Fruit fly (Drosophila melanogaster) whole organism, embryonic: ENCODE results near the gene CG8034.

Experiments
- C15 ChIP-seq: fragments of 200-800 bp; sonication (Bioruptor generic); IDR thresholded peaks from 3 replicates; pipeline ENCODE4 v1.3.6; 2022; ENCODE audit warnings: missing biosample characterization, missing genetic modification characterization
- CG14965 ChIP-seq: fragments of 200-800 bp; sonication (Bioruptor generic); optimal IDR thresholded peaks from 2 replicates; lab custom pipeline; 2016; ENCODE audit warnings: missing biosample characterization, missing genetic modification characterization, borderline replicate concordance
- CG15601 ChIP-seq: fragments of 200-800 bp; sonication (Bioruptor generic); optimal IDR thresholded peaks from 3 replicates; lab custom pipeline; 2019; ENCODE audit warnings: missing biosample characterization, mild to moderate bottlenecking, missing genetic modification characterization, moderate library complexity
- CG16863 ChIP-seq: fragments of 200-800 bp; sonication (Bioruptor generic); optimal IDR thresholded peaks from 3 replicates; lab custom pipeline; 2016; ENCODE audit warnings: missing biosample characterization, missing genetic modification characterization
- CG17802 ChIP-seq: fragments of 200-800 bp; sonication (Bioruptor generic); optimal IDR thresholded peaks from 2 replicates; lab custom pipeline; 2018; ENCODE audit warnings: missing biosample characterization, mild to moderate bottlenecking, missing genetic modification characterization, moderate library complexity
- CG43689 ChIP-seq: fragments of 200-800 bp; sonication (Bioruptor generic); IDR thresholded peaks from 2 replicates; pipeline ENCODE4 v1.3.6; 2022; ENCODE audit warnings: missing biosample characterization, missing genetic modification characterization
- CG4707 ChIP-seq: fragments of 200-800 bp; sonication (Bioruptor generic); optimal IDR thresholded peaks from 2 replicates; lab custom pipeline; 2018; ENCODE audit warnings: missing biosample characterization, mild to moderate bottlenecking, missing genetic modification characterization, moderate library complexity
- CG4730 ChIP-seq: fragments of 200-800 bp; sonication (Bioruptor generic); IDR thresholded peaks from 2 replicates; pipeline ENCODE4 v1.3.6; 2022; ENCODE audit warnings: missing biosample characterization, missing genetic modification characterization
- CG6683 ChIP-seq: fragments of 200-800 bp; sonication (Bioruptor generic); optimal IDR thresholded peaks from 2 replicates; lab custom pipeline; 2017; ENCODE audit warnings: missing biosample characterization, mild to moderate bottlenecking, missing genetic modification characterization, missing genetic modification reagents
- CG6854 ChIP-seq: fragments of 200-800 bp; sonication (Bioruptor generic); optimal IDR thresholded peaks from 3 replicates; lab custom pipeline; 2017; ENCODE audit warnings: missing biosample characterization, mild to moderate bottlenecking, missing genetic modification characterization
- CG7839 ChIP-seq: fragments of 200-800 bp; sonication (Bioruptor generic); optimal IDR thresholded peaks from 3 replicates; lab custom pipeline; 2018; ENCODE audit warnings: missing biosample characterization, mild to moderate bottlenecking, missing genetic modification characterization, moderate library complexity
- CG8765 ChIP-seq: fragments of 200-800 bp; sonication (Bioruptor generic); IDR thresholded peaks from 2 replicates; pipeline ENCODE4 v1.3.6; 2022; ENCODE audit warnings: missing biosample characterization, missing genetic modification characterization
- CoRest ChIP-seq: fragments of 200-800 bp; sonication (Bioruptor generic); optimal IDR thresholded peaks from 3 replicates; lab custom pipeline; 2018; ENCODE audit warnings: missing biosample characterization, mild to moderate bottlenecking, missing genetic modification characterization, moderate library complexity
- Doc2 ChIP-seq: fragments of 200-800 bp; sonication (Bioruptor generic); IDR thresholded peaks from 2 replicates; pipeline ENCODE4 v1.3.6; 2022; ENCODE audit warnings: missing biosample characterization, missing genetic modification characterization
- Fer1 ChIP-seq: fragments of 200-800 bp; sonication (Bioruptor generic); optimal IDR thresholded peaks from 2 replicates; lab custom pipeline; 2017; ENCODE audit warnings: missing biosample characterization, mild to moderate bottlenecking, missing genetic modification characterization
- GATAe ChIP-seq: fragments of 200-800 bp; sonication (Bioruptor generic); conservative IDR thresholded peaks from 2 replicates; pipeline ENCODE4 v1.3.6; 2022; ENCODE audit warnings: missing biosample characterization, missing genetic modification characterization
- HLH54F ChIP-seq: fragments of 200-800 bp; sonication (Bioruptor generic); optimal IDR thresholded peaks from 3 replicates; lab custom pipeline; 2016; ENCODE audit warnings: missing biosample characterization, missing genetic modification characterization
- Hr51 ChIP-seq, 2 experiments: fragments of 200-800 bp; sonication (Bioruptor generic); optimal IDR thresholded peaks; 2 replicates in 1 of 2; 3 replicates in 1 of 2; lab custom pipeline; 2016 to 2018; ENCODE audit warnings: missing biosample characterization in 2 of 2, missing genetic modification characterization in 2 of 2, mild to moderate bottlenecking in 1 of 2, moderate library complexity in 1 of 2
- Lpt ChIP-seq: fragments of >200 bp; optimal IDR thresholded peaks from 2 replicates; lab custom pipeline; 2018; ENCODE audit warnings: missing biosample characterization, missing genetic modification characterization
- MTF-1 ChIP-seq: fragments of 200-800 bp; sonication (Bioruptor generic); optimal IDR thresholded peaks from 2 replicates; lab custom pipeline; 2018; ENCODE audit warnings: missing biosample characterization, mild to moderate bottlenecking, missing genetic modification characterization, borderline replicate concordance
- NK7.1 ChIP-seq: fragments of 200-800 bp; sonication (Bioruptor generic); optimal IDR thresholded peaks from 3 replicates; lab custom pipeline; 2016; ENCODE audit warnings: missing biosample characterization, missing genetic modification characterization
- Nf-YC ChIP-seq: fragments of 200-800 bp; optimal IDR thresholded peaks from 3 replicates; lab custom pipeline; 2019; ENCODE audit warnings: missing biosample characterization, mild to moderate bottlenecking, missing genetic modification characterization, moderate library complexity
- Oaz ChIP-seq: fragments of 200-800 bp; sonication (Bioruptor generic); IDR thresholded peaks from 2 replicates; pipeline ENCODE4 v1.3.6; 2022; ENCODE audit warnings: missing biosample characterization, missing genetic modification characterization
- Side ChIP-seq: fragments of 200-800 bp; sonication (Bioruptor generic); optimal IDR thresholded peaks from 2 replicates; lab custom pipeline; 2016; ENCODE audit warnings: missing biosample characterization, missing genetic modification characterization
- Sox100B ChIP-seq: fragments of 200-800 bp; sonication (Bioruptor generic); optimal IDR thresholded peaks from 3 replicates; lab custom pipeline; 2018; ENCODE audit warnings: missing biosample characterization, mild to moderate bottlenecking, missing genetic modification characterization
- TFAM ChIP-seq: fragments of 200-800 bp; sonication (Bioruptor generic); optimal IDR thresholded peaks from 2 replicates; lab custom pipeline; 2017; ENCODE audit warnings: missing biosample characterization, missing genetic modification characterization, inconsistent platforms
- ap ChIP-seq: fragments of 200-800 bp; sonication (Bioruptor generic); IDR thresholded peaks from 2 replicates; pipeline ENCODE4 v1.3.6; 2022; ENCODE audit warnings: missing biosample characterization, missing genetic modification characterization
- bowl ChIP-seq: fragments of 200-800 bp; sonication (Bioruptor generic); IDR thresholded peaks from 2 replicates; pipeline ENCODE4 v1.3.6; 2022; ENCODE audit warnings: missing biosample characterization, missing genetic modification characterization
- bsh ChIP-seq, 2 experiments: fragments of 200-800 bp; sonication (Bioruptor generic); optimal IDR thresholded peaks; 2 replicates each; lab custom pipeline; 2017 to 2018; ENCODE audit warnings: mild to moderate bottlenecking in 2 of 2, missing biosample characterization in 2 of 2, missing genetic modification characterization in 2 of 2, moderate library complexity in 1 of 2
- cad ChIP-seq: fragments of >200 bp; optimal IDR thresholded peaks from 2 replicates; lab custom pipeline; 2017; ENCODE audit warnings: missing biosample characterization, missing genetic modification characterization
- chif ChIP-seq, 2 experiments: fragments of 200-800 bp; sonication (Bioruptor generic); optimal IDR thresholded peaks; 3 replicates each; lab custom pipeline; 2016; ENCODE audit warnings: missing biosample characterization in 2 of 2, missing genetic modification characterization in 2 of 2
- cwo ChIP-seq: fragments of 200-800 bp; sonication (Bioruptor generic); optimal IDR thresholded peaks from 3 replicates; lab custom pipeline; 2017; ENCODE audit warnings: missing biosample characterization, missing genetic modification characterization, mild to moderate bottlenecking, moderate library complexity, missing genetic modification reagents
- danr ChIP-seq: fragments of 200-800 bp; sonication (Bioruptor generic); IDR thresholded peaks from 2 replicates; pipeline ENCODE4 v1.3.6; 2022; ENCODE audit warnings: missing biosample characterization, missing genetic modification characterization
- dati ChIP-seq: fragments of 200-800 bp; sonication (Bioruptor generic); IDR thresholded peaks from 2 replicates; pipeline ENCODE4 v1.3.6; 2022; ENCODE audit warnings: missing biosample characterization, missing genetic modification characterization
- eyg ChIP-seq: fragments of 200-800 bp; sonication (Bioruptor generic); optimal IDR thresholded peaks from 3 replicates; lab custom pipeline; 2016; ENCODE audit warnings: missing biosample characterization, missing genetic modification characterization
- fd64A ChIP-seq: fragments of 200-800 bp; sonication (Bioruptor generic); optimal IDR thresholded peaks from 3 replicates; lab custom pipeline; 2018; ENCODE audit warnings: missing biosample characterization, mild to moderate bottlenecking, missing genetic modification characterization
- gce ChIP-seq: fragments of 200-800 bp; sonication (Bioruptor generic); IDR thresholded peaks from 3 replicates; pipeline ENCODE4 v1.3.6; 2022; ENCODE audit warnings: missing biosample characterization, missing genetic modification characterization
- hbn ChIP-seq: fragments of 200-800 bp; sonication (Bioruptor generic); IDR thresholded peaks from 2 replicates; pipeline ENCODE4 v1.3.6; 2022; ENCODE audit warnings: missing biosample characterization, missing genetic modification characterization; ENCODE audit not compliant: partially characterized antibody
- ind ChIP-seq: fragments of 200-800 bp; sonication (Bioruptor generic); optimal IDR thresholded peaks from 3 replicates; lab custom pipeline; 2016; ENCODE audit warnings: missing biosample characterization, missing genetic modification characterization
- lab ChIP-seq: fragments of 200-800 bp; sonication (Bioruptor generic); optimal IDR thresholded peaks from 3 replicates; lab custom pipeline; 2017; ENCODE audit warnings: missing biosample characterization, missing genetic modification characterization, mild to moderate bottlenecking, moderate library complexity, missing genetic modification reagents
- lmd ChIP-seq: fragments of 200-800 bp; sonication (Bioruptor generic); IDR thresholded peaks from 2 replicates; pipeline ENCODE4 v1.3.6; 2022; ENCODE audit warnings: missing biosample characterization, missing genetic modification characterization
- lov ChIP-seq, 2 experiments: fragments of 200-800 bp in 1 of 2; fragments of >200 bp in 1 of 2; sonication (Bioruptor generic) in 1 of 2; IDR thresholded peaks in 1 of 2; optimal IDR thresholded peaks in 1 of 2; 2 replicates in 1 of 2; 3 replicates in 1 of 2; pipeline versions ENCODE4 v1.3.6 to Lab custom; 2017 to 2022; ENCODE audit warnings: missing biosample characterization in 1 of 2, missing genetic modification characterization in 1 of 2
- luna ChIP-seq: fragments of 200-800 bp; sonication (Bioruptor generic); optimal IDR thresholded peaks from 2 replicates; lab custom pipeline; 2016; ENCODE audit warnings: missing biosample characterization, missing genetic modification characterization
- nerfin-2 ChIP-seq: fragments of 200-800 bp; sonication (Bioruptor generic); IDR thresholded peaks from 2 replicates; pipeline ENCODE4 v1.3.6; 2022; ENCODE audit warnings: missing biosample characterization, missing genetic modification characterization; ENCODE audit not compliant: partially characterized antibody
- pzg ChIP-seq: fragments of 200-800 bp; sonication (Bioruptor generic); optimal IDR thresholded peaks from 3 replicates; lab custom pipeline; 2018; ENCODE audit warnings: missing biosample characterization, mild to moderate bottlenecking, missing genetic modification characterization, moderate library complexity
- sens ChIP-seq: fragments of 200-800 bp; sonication (Bioruptor generic); peaks from one replicate; lab custom pipeline; 2016; ENCODE audit warnings: missing biosample characterization, missing genetic modification characterization
- tna ChIP-seq: fragments of 200-800 bp; sonication (Bioruptor generic); IDR thresholded peaks from 2 replicates; pipeline ENCODE4 v1.3.6; 2022; ENCODE audit warnings: missing biosample characterization, missing genetic modification characterization; ENCODE audit not compliant: partially characterized antibody
- zen2 ChIP-seq: fragments of 200-800 bp; sonication (Bioruptor generic); IDR thresholded peaks from 3 replicates; pipeline ENCODE4 v1.3.6; 2022; ENCODE audit warnings: missing biosample characterization, missing genetic modification characterization; ENCODE audit not compliant: partially characterized antibody

CG8034 gene

DNA sequence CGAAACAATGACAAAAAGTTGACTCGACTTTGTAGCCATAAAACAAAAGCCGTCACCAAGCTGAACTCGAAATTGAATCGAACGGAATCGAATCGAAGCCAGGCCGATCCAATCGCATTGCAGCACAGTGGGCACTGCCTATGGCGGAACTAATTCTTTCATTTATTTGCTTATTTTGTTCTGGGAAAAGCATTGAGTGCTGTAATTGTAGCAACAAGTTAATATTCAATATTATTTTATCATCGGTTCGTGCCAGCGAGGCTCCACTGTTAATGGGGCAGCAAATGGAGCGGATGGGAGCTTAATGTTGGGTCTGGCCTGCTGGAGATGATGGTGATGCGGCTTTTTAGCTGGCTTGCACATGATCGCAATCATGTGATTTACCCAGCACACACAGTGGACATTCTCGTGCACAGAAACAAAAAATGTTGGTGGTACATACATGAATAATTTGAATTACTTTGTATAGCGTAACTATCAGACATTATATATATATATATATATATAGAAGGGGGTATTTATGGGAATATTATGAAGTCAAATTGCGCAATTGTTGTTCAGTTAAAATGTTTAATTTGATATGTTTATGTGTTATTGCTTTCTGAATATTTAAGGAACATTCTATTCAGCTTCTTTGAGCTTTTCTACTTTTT, 8.5 kb downstream of the CG8034 start (continued):
- TF ChIP-seq MTF-1 (peak; percentile 84), CG6854 (GFP tag; lab: Kevin White, UChicago) (peak; percentile 5), dati (GFP tag; lab: Robert Waterston, UW) (peak; percentile 88), hbn (GFP tag; lab: Robert Waterston, UW) (no peak), chif (GFP tag; optimal IDR thresholded peaks at IDR 0.05; lab: Kevin White, UChicago) (peak; percentile 86 to 91), bsh (GFP tag; optimal IDR thresholded peaks at IDR 0.05; lab: Kevin White, UChicago) (peak; percentile 71 to 93), Oaz (GFP tag; lab: Robert Waterston, UW) (peak; percentile 89), gce (GFP tag; lab: Robert Waterston, UW) (peak; percentile 93), Side (GFP tag; lab: Kevin White, UChicago) (peak; percentile 81), CoRest (tag; lab: Kevin White, UChicago) (peak; percentile 87), tna (GFP tag; lab: Robert Waterston, UW) (no peak), CG4707 (GFP tag; lab: Kevin White, UChicago) (peak; percentile 86), lmd (GFP tag; lab: Robert Waterston, UW) (peak; percentile 91), CG14965 (GFP tag; lab: Kevin White, UChicago) (peak; percentile 51), CG4730 (GFP tag; lab: Robert Waterston, UW) (peak; percentile 85), CG8765 (GFP tag; lab: Robert Waterston, UW) (peak; percentile 14; the same call in 1 of the 2 replicates), Sox100B (peak; percentile 78), C15 (0 out of 3 replicates have a peak, but pooled peaks have one; percentile 58), lov (optimal IDR thresholded peaks at IDR 0.05; lab: Kevin White, UChicago) (no peak), lov (GFP tag; IDR thresholded peaks at IDR 0.05; lab: Robert Waterston, UW) (peak; percentile 92), Nf-YC (peak; percentile 79), CG6683 (GFP tag; lab: Kevin White, UChicago) (peak; percentile 53), zen2 (GFP tag; lab: Robert Waterston, UW) (no peak), luna (GFP tag; lab: Kevin White, UChicago) (no peak), Fer1 (GFP tag; lab: Kevin White, UChicago) (peak; percentile 82), CG7839 (peak; percentile 90), CG16863 (GFP tag; lab: Kevin White, UChicago) (peak; percentile 84), Lpt (GFP tag; lab: Kevin White, UChicago) (no peak), danr (GFP tag; lab: Robert Waterston, UW) (peak; percentile 87), NK7.1 (GFP tag; lab: Kevin White, UChicago) (peak; percentile 61), nerfin-2 (GFP tag; lab: Robert Waterston, UW) (no peak), pzg (GFP tag; lab: Kevin White, UChicago) (no peak), CG15601 (peak; percentile 89), Doc2 (peak; percentile 65; the same call in 1 of the 2 replicates), HLH54F (GFP tag; lab: Kevin White, UChicago) (peak; percentile 64), eyg (GFP tag; lab: Kevin White, UChicago) (peak; percentile 72), ind (peak; percentile 90), cad (no peak), lab (GFP tag; lab: Kevin White, UChicago) (peak; percentile 90), Hr51 (GFP tag; optimal IDR thresholded peaks at IDR 0.05; lab: Kevin White, UChicago) (peak; percentile 67 to 91), CG43689 (peak; percentile 77), GATAe (GFP tag; lab: Robert Waterston, UW) (no peak), TFAM (GFP tag; lab: Kevin White, UChicago) (peak; percentile 19), cwo (peak; percentile 70), CG17802 (peak; percentile 76), bowl (GFP tag; lab: Robert Waterston, UW) (peak; percentile 90), sens (GFP tag; lab: Kevin White, UChicago) (peak; percentile 98), ap (GFP tag; lab: Robert Waterston, UW) (peak; percentile 92), fd64A (GFP tag; lab: Kevin White, UChicago) (peak; percentile 84)
